Worm (Caenorhabditis elegans) whole organism, L4/young adult: Measurements from ENCODE around the gene tebp-2.
A peak's percentile ranks its signal among the peaks of the same experiment; 100 is the strongest.

Experiments
- W03F9.2 ChIP-seq: fragments of 150-350 bp; optimal IDR thresholded peaks from 2 replicates; lab custom pipeline; 2014; ENCODE audit warnings: missing biosample characterization, missing genetic modification characterization
- dao-5 ChIP-seq: sonication (generic microtip); optimal IDR thresholded peaks from 2 replicates; lab custom pipeline; 2016; ENCODE audit warnings: missing genotype, missing genetic modification characterization, moderate library complexity, missing compliant biosample characterization
- him-1 ChIP-seq: sonication (generic microtip); optimal IDR thresholded peaks from 2 replicates; lab custom pipeline; 2016; ENCODE audit warnings: missing genotype, missing genetic modification reagents, missing genetic modification characterization, missing compliant biosample characterization

Gene tebp-2

DNA sequence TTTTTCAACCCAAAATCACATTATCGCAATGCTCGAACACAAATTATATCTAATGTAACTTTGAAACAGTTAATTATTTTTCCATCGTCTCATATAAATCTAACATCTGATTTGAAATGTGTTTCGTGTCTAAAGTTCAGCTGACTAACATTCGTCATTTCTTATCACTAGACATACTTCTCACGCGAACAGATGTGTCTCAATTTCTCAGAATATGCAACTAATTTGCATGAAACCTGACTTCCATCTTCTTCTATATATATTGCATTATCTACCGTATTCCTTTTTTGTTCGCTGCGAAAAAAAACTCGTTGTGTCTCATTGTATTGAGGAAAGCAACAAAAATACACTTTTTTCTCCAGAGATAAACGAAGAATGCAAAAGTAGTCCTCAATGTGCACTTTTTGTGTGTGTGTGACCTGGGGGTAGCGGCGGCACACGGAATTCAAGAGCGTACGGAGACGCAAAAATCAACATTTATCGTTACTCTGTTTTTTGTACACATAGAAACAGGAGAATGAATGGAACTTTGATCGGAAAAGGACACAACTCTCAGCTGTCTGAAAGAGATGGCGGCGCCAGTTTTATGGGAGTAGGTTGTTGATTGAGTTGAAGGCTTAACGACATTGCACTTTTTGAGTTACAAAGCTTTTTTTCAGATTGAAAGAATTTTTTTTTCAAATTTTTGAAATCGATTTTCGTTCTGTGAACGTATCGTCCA is 39.3 kb downstream of the tebp-2 start:
- TF ChIP-seq him-1 (tag; lab: Kevin White, UChicago), result no peak
- no peak for TF ChIP-seq dao-5
- TF ChIP-seq W03F9.2 (tag; lab: Kevin White, UChicago), result no peak

DNA sequence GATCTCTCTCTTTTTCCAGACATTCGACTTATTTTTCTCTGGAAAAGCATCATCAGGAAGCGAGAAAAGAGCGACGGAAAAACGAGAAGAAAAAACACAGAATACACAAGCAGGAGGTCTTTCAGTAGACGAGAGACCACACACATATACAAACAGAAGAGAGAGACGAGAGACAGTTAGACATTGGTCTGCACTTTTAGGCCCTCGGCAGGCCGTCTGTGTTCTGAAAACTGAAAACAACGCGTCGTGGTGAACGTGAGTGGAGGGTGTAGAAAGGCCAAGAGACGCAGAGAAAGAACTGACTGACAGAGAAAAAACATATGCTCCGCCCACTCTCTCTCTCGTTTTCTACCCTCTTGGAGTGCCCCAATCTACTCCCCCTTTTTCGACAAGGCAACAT is 40.8 kb downstream of the tebp-2 start:
- TF ChIP-seq W03F9.2 (tag; lab: Kevin White, UChicago) (peak; percentile 4), him-1 (tag; lab: Kevin White, UChicago) (no peak)

DNA sequence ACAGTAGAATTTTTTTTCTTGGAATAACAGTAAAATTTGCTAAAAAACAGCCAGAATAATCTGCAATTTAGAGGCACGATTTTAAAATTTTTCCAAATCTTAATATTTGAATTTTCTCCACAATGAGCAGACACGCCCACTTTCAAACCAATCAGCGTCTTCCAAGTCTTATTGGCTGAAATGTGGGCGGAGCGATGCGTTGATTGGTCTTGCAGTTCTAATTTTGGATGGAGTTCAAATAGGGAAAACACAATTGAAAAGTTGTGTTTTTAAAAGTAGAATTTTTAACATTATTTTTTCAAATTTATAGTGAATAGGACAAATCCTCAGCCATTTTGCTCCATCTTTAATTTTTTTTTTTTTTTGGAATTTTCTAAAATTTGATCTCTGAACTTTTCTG is 41.3 kb downstream of the tebp-2 start:
- TF ChIP-seq him-1 (tag; lab: Kevin White, UChicago) (no peak), W03F9.2 (tag; lab: Kevin White, UChicago) (no peak), dao-5 (no peak)

DNA sequence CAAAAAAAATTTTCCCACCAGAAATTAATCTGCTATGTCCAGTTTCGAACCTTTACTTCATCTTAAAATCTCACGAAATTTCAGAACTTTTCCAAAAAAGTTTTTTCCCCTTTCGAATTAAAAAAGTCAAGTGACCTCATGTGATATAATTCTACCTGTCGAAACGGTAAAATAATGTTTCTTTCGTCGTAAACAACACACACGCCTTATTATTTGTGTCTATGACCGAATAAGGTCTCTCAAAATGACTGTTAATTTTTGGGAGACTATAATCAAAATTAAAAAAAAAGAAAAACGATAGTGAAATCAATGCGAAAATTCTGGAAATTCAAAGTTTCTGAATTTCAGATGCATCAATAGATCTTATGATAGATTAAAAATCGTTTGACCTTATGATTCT is 41.8 kb downstream of the tebp-2 start:
- TF ChIP-seq him-1 (tag; lab: Kevin White, UChicago) (no peak), W03F9.2 (tag; lab: Kevin White, UChicago) (no peak), dao-5 (no peak)

DNA sequence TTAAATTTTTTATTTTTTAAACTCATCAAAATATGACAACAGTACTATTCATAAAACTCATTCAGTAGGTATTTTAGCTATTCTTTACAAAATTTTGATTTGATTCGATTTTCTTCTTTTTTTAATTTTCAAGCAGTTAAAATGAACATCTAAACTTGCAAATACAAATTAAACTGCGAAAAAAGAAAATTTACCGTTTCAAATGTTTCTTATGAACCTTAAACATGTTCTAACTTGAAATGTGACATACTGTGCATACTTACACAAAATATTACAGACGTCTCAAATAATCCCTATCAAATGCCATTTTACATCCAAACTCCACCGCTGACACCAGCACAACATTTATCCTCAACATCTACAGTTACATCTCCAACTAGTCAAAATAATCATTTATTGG is 43.0 kb downstream of the tebp-2 start, which contains the start of gene fkh-7:
Gene fkh-7, plus strand, starts transcription at position 301 of the 400 bp plus-strand sequence.
- TF ChIP-seq dao-5, result no peak

DNA sequence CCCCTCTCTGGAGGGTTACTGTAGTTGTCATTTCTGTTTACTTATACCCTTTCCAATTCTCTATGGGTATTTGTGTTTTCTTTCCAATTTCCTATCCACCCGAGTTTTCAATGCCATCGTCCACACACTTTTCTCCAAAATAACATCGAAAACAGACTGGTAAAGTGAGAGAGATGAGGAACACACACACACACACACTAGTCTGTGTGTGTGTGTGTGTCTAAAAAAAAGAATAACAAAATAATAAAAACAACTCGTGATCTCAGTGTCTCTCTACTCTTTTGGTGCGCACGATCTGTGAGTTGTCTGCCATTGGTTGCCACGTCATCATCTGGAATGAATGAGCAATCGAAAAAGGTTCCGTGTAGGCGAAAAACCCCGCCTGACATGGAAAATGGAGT is 44.9 kb downstream of the tebp-2 start:
- TF ChIP-seq W03F9.2 (tag; lab: Kevin White, UChicago) (no peak), him-1 (tag; lab: Kevin White, UChicago) (no peak), dao-5 (no peak)

DNA sequence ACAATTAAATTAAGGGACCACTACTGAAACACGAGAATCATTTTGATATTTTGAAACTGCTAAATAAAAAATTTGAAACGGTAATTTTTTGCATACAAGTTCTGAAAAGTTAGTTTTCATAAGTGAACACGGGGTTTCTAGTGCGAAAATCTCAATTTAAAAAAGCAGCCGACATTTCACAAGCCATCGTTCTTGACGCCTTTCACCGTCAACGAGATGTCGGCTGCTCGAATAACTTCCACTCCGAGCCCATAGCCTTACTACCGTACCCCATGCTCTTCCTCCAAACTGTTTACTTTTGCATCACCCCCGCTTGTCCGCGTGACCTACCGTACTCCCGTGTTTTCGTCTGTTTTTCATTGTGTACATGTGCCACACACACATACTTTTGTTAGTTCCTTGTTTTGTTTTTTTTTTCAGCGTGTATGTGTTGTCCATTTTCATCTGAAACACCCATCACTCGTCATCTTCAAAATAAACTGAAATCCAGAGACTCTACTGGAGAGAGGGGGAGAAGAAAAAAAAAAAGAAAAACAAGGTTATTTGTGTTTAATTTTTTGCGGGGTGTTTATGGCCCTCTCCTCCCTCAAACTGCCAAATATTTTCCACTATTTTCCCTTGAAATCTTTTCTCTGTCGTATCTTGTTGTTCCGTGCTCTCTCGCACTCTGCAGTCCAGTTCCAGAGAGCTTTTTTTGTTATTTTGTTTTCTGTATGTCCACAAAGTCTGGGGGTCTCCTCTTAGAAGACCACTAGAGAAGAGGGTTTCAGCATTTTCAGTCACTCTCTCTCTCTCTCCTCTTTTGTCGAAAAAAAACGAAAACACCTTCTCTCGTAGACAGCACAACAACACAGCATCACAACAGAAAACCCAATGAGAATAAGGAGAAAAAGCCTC is 46.8 kb downstream of the tebp-2 start:
- TF ChIP-seq W03F9.2 (tag; lab: Kevin White, UChicago), result no peak
- TF ChIP-seq dao-5, result no peak
- TF ChIP-seq him-1 (tag; lab: Kevin White, UChicago), result no peak

DNA sequence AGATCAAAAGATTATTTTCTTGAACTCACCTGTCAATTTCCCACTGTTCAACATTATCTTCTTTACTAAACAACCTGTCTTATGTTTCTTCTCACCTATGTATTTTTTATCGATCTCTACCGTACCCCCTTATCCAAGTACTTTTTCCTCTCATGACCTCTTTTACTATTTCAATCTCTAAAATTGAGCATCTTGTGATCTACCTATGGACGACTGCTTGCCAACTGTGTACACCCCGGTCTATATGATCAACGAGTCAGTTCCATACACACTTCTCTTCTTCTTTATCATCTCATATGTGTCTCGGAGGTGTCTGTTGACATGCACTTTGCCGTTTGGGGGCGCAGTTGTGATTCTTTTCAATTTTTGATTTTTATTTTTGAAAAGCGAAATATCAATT is 48.7 kb downstream of the tebp-2 start:
- no peak for TF ChIP-seq dao-5
- TF ChIP-seq him-1 (tag; lab: Kevin White, UChicago), result no peak
- no peak for TF ChIP-seq W03F9.2 (tag; lab: Kevin White, UChicago)

DNA sequence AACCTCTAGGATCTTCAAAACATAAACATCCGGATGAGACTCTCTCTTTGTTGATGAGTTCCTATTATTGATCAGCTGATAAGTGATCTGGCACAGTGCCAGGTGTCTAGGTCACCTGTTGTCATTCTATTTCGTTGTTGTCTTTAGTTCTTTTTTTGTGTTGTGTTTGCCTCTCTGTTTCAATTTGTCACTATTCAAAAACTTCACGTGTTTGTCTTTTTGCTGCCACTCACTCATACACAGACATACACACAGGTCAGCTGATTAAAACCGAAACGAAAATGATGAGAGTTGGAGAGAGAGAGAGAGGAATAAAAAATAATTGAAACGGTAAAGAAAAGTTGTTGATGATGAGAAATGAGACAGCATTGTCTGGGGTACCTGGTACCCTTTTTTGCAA is 49.7 kb downstream of the tebp-2 start:
- TF ChIP-seq him-1 (tag; lab: Kevin White, UChicago) (no peak), W03F9.2 (tag; lab: Kevin White, UChicago) (no peak), dao-5 (no peak)

DNA sequence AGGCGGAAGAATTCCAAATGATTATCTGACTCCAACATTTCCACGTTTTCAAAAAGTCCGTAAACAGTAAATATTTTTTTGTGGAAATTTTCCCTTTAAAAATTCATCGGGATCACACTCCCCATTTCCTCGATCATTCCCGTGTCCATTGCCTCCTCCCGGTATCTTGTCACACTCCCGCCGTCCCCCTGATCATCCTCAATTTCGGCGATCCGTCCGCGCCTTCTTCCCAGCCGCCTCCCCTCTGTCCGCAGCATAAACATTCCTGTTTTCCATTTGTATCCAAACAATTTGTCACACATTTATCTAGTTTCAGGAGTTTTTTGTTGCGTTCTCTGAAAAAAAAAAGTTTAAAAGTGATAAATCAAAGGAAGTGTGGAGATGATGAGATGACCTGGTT is 51.5 kb downstream of the tebp-2 start:
- TF ChIP-seq W03F9.2 (tag; lab: Kevin White, UChicago) (no peak), him-1 (tag; lab: Kevin White, UChicago) (no peak), dao-5 (no peak)

DNA sequence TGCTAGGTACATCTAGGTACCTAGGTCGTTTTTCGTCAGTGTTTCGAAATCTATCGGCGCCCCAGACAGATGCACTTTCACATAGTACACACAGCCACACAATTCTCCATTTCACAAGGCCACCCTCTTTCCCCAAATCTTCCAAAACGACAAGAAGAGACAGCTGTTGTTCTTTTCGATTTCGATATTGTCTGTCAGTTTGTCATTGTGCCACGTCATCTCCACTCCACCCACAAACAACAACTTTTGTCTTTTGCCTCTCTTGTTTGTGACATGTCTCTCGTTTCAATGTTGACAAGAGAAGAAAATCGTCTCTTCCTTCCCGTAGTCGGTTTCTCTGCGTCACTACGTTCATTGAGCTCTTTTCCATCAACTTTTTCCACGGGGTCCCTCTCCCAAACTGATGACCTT is 52.4 kb downstream of the tebp-2 start:
- no peak for TF ChIP-seq dao-5
- no peak for TF ChIP-seq W03F9.2 (tag; lab: Kevin White, UChicago)
- TF ChIP-seq him-1 (tag; lab: Kevin White, UChicago), result no peak
